Worm (Caenorhabditis elegans) whole organism, mixed stage, embryonic: ENCODE results near the gene nas-9.

ENCODE experiments used
- M03D4.4 ChIP-seq: sonication (generic microtip); optimal IDR thresholded peaks from 2 replicates; lab custom pipeline; 2017; ENCODE audit warnings: mild to moderate bottlenecking, missing genetic modification characterization, missing compliant biosample characterization
- bed-3 ChIP-seq: fragments of 200-800 bp; sonication (Bioruptor generic); optimal IDR thresholded peaks from 3 replicates; lab custom pipeline; 2018; ENCODE audit warnings: mild to moderate bottlenecking, missing genetic modification characterization, moderate library complexity, missing compliant biosample characterization
- blmp-1 ChIP-seq: fragments of 150-350 bp; optimal IDR thresholded peaks from 2 replicates; lab custom pipeline; 2014; ENCODE audit warnings: missing biosample characterization, missing genetic modification characterization
- ceh-39 ChIP-seq: fragments of 150-350 bp; optimal IDR thresholded peaks from 2 replicates; lab custom pipeline; 2014; ENCODE audit warnings: missing biosample characterization, missing genetic modification characterization
- ceh-43 ChIP-seq: fragments of 200-800 bp; sonication (Bioruptor generic); optimal IDR thresholded peaks from 2 replicates; lab custom pipeline; 2018; ENCODE audit warnings: mild to moderate bottlenecking, missing genetic modification characterization, moderate library complexity, missing compliant biosample characterization
- ceh-83 ChIP-seq: fragments of 200-800 bp; sonication (Bioruptor generic); optimal IDR thresholded peaks from 2 replicates; lab custom pipeline; 2018; ENCODE audit warnings: mild to moderate bottlenecking, missing genetic modification characterization, missing compliant biosample characterization
- ces-1 ChIP-seq: fragments of 150-350 bp; optimal IDR thresholded peaks from 2 replicates; lab custom pipeline; 2014; ENCODE audit warnings: missing biosample characterization, missing genetic modification reagents, missing genetic modification characterization
- cnd-1 ChIP-seq: fragments of 200-800 bp; sonication (Bioruptor generic); optimal IDR thresholded peaks from 2 replicates; lab custom pipeline; 2018; ENCODE audit warnings: mild to moderate bottlenecking, missing genetic modification characterization, missing compliant biosample characterization
- drap-1 ChIP-seq: fragments of 200-800 bp; sonication (Bioruptor generic); optimal IDR thresholded peaks from 3 replicates; lab custom pipeline; 2018; ENCODE audit warnings: mild to moderate bottlenecking, missing genetic modification characterization, missing compliant biosample characterization
- elt-1 ChIP-seq: sonication (generic microtip); optimal IDR thresholded peaks from 2 replicates; lab custom pipeline; 2017; ENCODE audit warnings: missing genetic modification characterization, mild to moderate bottlenecking, missing compliant biosample characterization, antibody characterized with exemption, moderate library complexity, borderline replicate concordance; ENCODE audit not compliant: insufficient read depth
- elt-3 ChIP-seq: fragments of 150-350 bp; optimal IDR thresholded peaks from 2 replicates; lab custom pipeline; 2014; ENCODE audit warnings: missing biosample characterization, missing genetic modification characterization
- flh-1 ChIP-seq: fragments of 200-800 bp; sonication (Bioruptor generic); optimal IDR thresholded peaks from 2 replicates; lab custom pipeline; 2018; ENCODE audit warnings: mild to moderate bottlenecking, missing genetic modification characterization, moderate library complexity, missing compliant biosample characterization
- ham-2 ChIP-seq: fragments of 200-800 bp; sonication (Bioruptor generic); optimal IDR thresholded peaks from 2 replicates; lab custom pipeline; 2018; ENCODE audit warnings: mild to moderate bottlenecking, missing genetic modification characterization, missing compliant biosample characterization
- hlh-1 ChIP-seq: fragments of 150-350 bp; optimal IDR thresholded peaks from 2 replicates; lab custom pipeline; 2014; ENCODE audit warnings: missing biosample characterization, missing genetic modification reagents, missing genetic modification characterization
- lin-13 ChIP-seq: fragments of 150-350 bp; optimal IDR thresholded peaks from 2 replicates; lab custom pipeline; 2014; ENCODE audit warnings: missing biosample characterization, missing genetic modification characterization
- lsy-2 ChIP-seq: fragments of 150-350 bp; optimal IDR thresholded peaks from 2 replicates; lab custom pipeline; 2014; ENCODE audit warnings: missing biosample characterization, missing genetic modification characterization
- mep-1 ChIP-seq: fragments of 150-350 bp; optimal IDR thresholded peaks from 2 replicates; lab custom pipeline; 2017; ENCODE audit warnings: missing biosample characterization, missing genetic modification reagents, missing genetic modification characterization, inconsistent platforms
- mls-2 ChIP-seq: sonication (generic microtip); optimal IDR thresholded peaks from 2 replicates; lab custom pipeline; 2016; ENCODE audit warnings: mild to moderate bottlenecking, missing genetic modification characterization, moderate library complexity, missing compliant biosample characterization
- nhr-12 ChIP-seq: fragments of 150-350 bp; optimal IDR thresholded peaks from 2 replicates; lab custom pipeline; 2014; ENCODE audit warnings: missing biosample characterization, missing genetic modification characterization
- nhr-2 ChIP-seq: fragments of 150-350 bp; optimal IDR thresholded peaks from 2 replicates; lab custom pipeline; 2014; ENCODE audit warnings: missing biosample characterization, missing genetic modification characterization
- nhr-237 ChIP-seq: fragments of 150-350 bp; optimal IDR thresholded peaks from 2 replicates; lab custom pipeline; 2014; ENCODE audit warnings: missing biosample characterization, missing genetic modification characterization
- nhr-28 ChIP-seq: fragments of 150-350 bp; optimal IDR thresholded peaks from 2 replicates; lab custom pipeline; 2014; ENCODE audit warnings: missing biosample characterization, missing genetic modification characterization
- nhr-76 ChIP-seq: sonication (generic microtip); optimal IDR thresholded peaks from 2 replicates; lab custom pipeline; 2017; ENCODE audit warnings: missing biosample characterization, missing genetic modification characterization
- pha-4 ChIP-seq: fragments of 150-350 bp; optimal IDR thresholded peaks from 2 replicates; lab custom pipeline; 2018; ENCODE audit warnings: missing biosample characterization, missing genetic modification reagents, missing genetic modification characterization
- sem-2 ChIP-seq: fragments of 200-800 bp; sonication (Bioruptor generic); optimal IDR thresholded peaks from 2 replicates; lab custom pipeline; 2018; ENCODE audit warnings: mild to moderate bottlenecking, missing genetic modification characterization, missing compliant biosample characterization
- snpc-4 ChIP-seq: fragments of 150-350 bp; optimal IDR thresholded peaks from 2 replicates; lab custom pipeline; 2014; ENCODE audit warnings: missing biosample characterization, missing genetic modification characterization
- sptf-1 ChIP-seq: sonication (generic microtip); optimal IDR thresholded peaks from 2 replicates; lab custom pipeline; 2017; ENCODE audit warnings: mild to moderate bottlenecking, missing genetic modification characterization, moderate library complexity, missing compliant biosample characterization
- tbx-8 ChIP-seq: fragments of 200-800 bp; sonication (Bioruptor generic); optimal IDR thresholded peaks from 2 replicates; lab custom pipeline; 2018; ENCODE audit warnings: mild to moderate bottlenecking, missing genetic modification characterization, moderate library complexity, missing compliant biosample characterization
- unc-120 ChIP-seq: sonication (generic microtip); optimal IDR thresholded peaks from 2 replicates; lab custom pipeline; 2017; ENCODE audit warnings: missing genetic modification characterization, missing compliant biosample characterization; ENCODE audit not compliant: poor library complexity, severe bottlenecking
- unc-39 ChIP-seq: fragments of 150-350 bp; optimal IDR thresholded peaks from 2 replicates; lab custom pipeline; 2014; ENCODE audit warnings: missing biosample characterization, missing genetic modification characterization
- unc-62 ChIP-seq: fragments of 150-350 bp; optimal IDR thresholded peaks from 2 replicates; lab custom pipeline; 2014; ENCODE audit warnings: missing biosample characterization, missing genetic modification reagents, missing genetic modification characterization
- zip-8 ChIP-seq: fragments of 150-350 bp; optimal IDR thresholded peaks from 2 replicates; lab custom pipeline; 2014; ENCODE audit warnings: missing biosample characterization, missing genetic modification characterization

Gene nas-9

ce11 chrV:4834277-4834676 is 5.5 kb downstream of the nas-9 start, which contains the start of gene C37H5.14:
Gene C37H5.14 (minus strand): TSS chrV:4834377.
- no peak for TF ChIP-seq ceh-39 (tag; lab: Kevin White, UChicago)
- TF ChIP-seq nhr-237 (tag; lab: Kevin White, UChicago) = no peak
- no peak for TF ChIP-seq elt-1 (tag; lab: Kevin White, UChicago)
- TF ChIP-seq flh-1 = no peak
- TF ChIP-seq mep-1 = no peak
- TF ChIP-seq unc-62 (GFP tag; lab: Kevin White, UChicago) = no peak
- TF ChIP-seq nhr-76 (tag; lab: Kevin White, UChicago) = no peak
- no peak for TF ChIP-seq elt-3 (tag; lab: Kevin White, UChicago)
- no peak for TF ChIP-seq ceh-83 (GFP tag; lab: Kevin White, UChicago)
- no peak for TF ChIP-seq nhr-12 (tag; lab: Kevin White, UChicago)
- TF ChIP-seq hlh-1 (tag; lab: Kevin White, UChicago) = no peak
- no peak for TF ChIP-seq unc-39 (tag; lab: Kevin White, UChicago)
- TF ChIP-seq nhr-28 (tag; lab: Kevin White, UChicago) = no peak
- no peak for TF ChIP-seq mls-2 (tag; lab: Kevin White, UChicago)

DNA sequence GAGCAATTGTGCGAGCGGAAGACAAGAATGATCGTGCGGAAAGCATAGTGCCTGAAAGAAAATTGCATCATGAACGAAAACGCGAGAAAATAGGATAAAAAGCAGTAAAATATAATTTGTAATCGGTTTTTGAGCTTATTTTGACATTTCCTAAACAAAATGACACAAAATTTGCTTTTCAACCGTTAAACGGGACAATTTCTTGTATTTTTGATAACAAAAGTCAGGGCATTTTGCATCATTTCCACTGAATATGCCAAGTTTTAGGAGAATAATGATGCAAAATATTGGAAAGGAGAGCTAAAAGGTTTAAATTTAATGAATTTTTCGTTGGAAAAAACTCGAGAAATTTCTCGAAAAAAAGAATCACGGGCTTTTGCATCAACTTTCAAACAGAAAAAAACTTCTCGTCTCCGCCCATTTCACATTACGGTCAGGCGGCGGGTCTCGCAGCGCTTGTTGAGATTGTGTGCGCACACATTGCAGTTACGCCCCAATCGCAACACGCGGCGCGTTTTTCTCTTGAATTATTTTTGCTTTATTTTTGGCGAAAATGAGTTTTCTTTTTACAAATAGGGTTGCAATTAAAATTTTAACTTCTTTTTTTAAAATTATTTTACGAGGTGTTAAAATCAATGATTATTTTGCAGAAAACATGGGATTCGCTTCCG is 13.0 kb downstream of the nas-9 start, which contains the start of the genes hsp-6 and C37H5.5:
Gene hsp-6, minus strand, starts transcription at position 51 of the 671 bp plus-strand sequence.
Gene C37H5.5, plus strand, starts transcription at position 651 of the 671 bp plus-strand sequence.
- TF ChIP-seq mls-2 (tag; lab: Kevin White, UChicago) (no peak), nhr-12 (tag; lab: Kevin White, UChicago) (no peak), snpc-4 (tag; lab: Kevin White, UChicago) (no peak), M03D4.4 (tag; lab: Kevin White, UChicago) (peak; percentile 4), blmp-1 (tag; lab: Kevin White, UChicago) (no peak), mep-1 (peak; percentile 91), ces-1 (GFP tag; lab: Kevin White, UChicago) (peak; percentile 65), zip-8 (no peak), nhr-237 (tag; lab: Kevin White, UChicago) (peak; percentile 79), nhr-2 (tag; lab: Kevin White, UChicago) (peak; percentile 22), unc-62 (GFP tag; lab: Kevin White, UChicago) (peak; percentile 19), tbx-8 (GFP tag; lab: Kevin White, UChicago) (no peak), hlh-1 (tag; lab: Kevin White, UChicago) (peak; percentile 67), ceh-39 (tag; lab: Kevin White, UChicago) (no peak), nhr-76 (tag; lab: Kevin White, UChicago) (no peak), pha-4 (tag; lab: Kevin White, UChicago) (peak; percentile 24), bed-3 (GFP tag; lab: Kevin White, UChicago) (no peak), drap-1 (GFP tag; lab: Kevin White, UChicago) (peak; percentile 10), unc-120 (peak; percentile 49), sptf-1 (peak; percentile 58), lin-13 (tag; lab: Kevin White, UChicago) (peak; percentile 83), cnd-1 (tag; lab: Kevin White, UChicago) (peak; percentile 18), nhr-28 (tag; lab: Kevin White, UChicago) (no peak), sem-2 (GFP tag; lab: Kevin White, UChicago) (no peak), ham-2 (GFP tag; lab: Kevin White, UChicago) (no peak), unc-39 (tag; lab: Kevin White, UChicago) (no peak), lsy-2 (tag; lab: Kevin White, UChicago) (peak; percentile 88)

ce11 chrV:4823683-4824391 is 16.0 kb downstream of the nas-9 start:
- TF ChIP-seq blmp-1 (tag; lab: Kevin White, UChicago) = no peak
- TF ChIP-seq nhr-12 (tag; lab: Kevin White, UChicago) = no peak
- no peak for TF ChIP-seq nhr-2 (tag; lab: Kevin White, UChicago)
- TF ChIP-seq bed-3 (GFP tag; lab: Kevin White, UChicago) = no peak
- TF ChIP-seq unc-62 (GFP tag; lab: Kevin White, UChicago) = no peak
- TF ChIP-seq, all 35 proteins: peak for 0

ce11 chrV:4823323-4823682 is 16.5 kb downstream of the nas-9 start, which contains the start of gene adss-1:
Gene adss-1 (minus strand): TSS chrV:4823423.
- TF ChIP-seq elt-3 (tag; lab: Kevin White, UChicago) (no peak), zip-8 (no peak), nhr-76 (tag; lab: Kevin White, UChicago) (no peak), ceh-83 (GFP tag; lab: Kevin White, UChicago) (no peak), ceh-39 (tag; lab: Kevin White, UChicago) (no peak), mep-1 (no peak), ces-1 (GFP tag; lab: Kevin White, UChicago) (no peak), elt-1 (tag; lab: Kevin White, UChicago) (no peak), snpc-4 (tag; lab: Kevin White, UChicago) (no peak), flh-1 (no peak), nhr-12 (tag; lab: Kevin White, UChicago) (no peak), ceh-43 (GFP tag; lab: Kevin White, UChicago) (no peak), mls-2 (tag; lab: Kevin White, UChicago) (no peak), lsy-2 (tag; lab: Kevin White, UChicago) (no peak)
